Comparison of ENCODE assay signal across 5 fruit fly cellular contexts in the genomic region with DNA sequence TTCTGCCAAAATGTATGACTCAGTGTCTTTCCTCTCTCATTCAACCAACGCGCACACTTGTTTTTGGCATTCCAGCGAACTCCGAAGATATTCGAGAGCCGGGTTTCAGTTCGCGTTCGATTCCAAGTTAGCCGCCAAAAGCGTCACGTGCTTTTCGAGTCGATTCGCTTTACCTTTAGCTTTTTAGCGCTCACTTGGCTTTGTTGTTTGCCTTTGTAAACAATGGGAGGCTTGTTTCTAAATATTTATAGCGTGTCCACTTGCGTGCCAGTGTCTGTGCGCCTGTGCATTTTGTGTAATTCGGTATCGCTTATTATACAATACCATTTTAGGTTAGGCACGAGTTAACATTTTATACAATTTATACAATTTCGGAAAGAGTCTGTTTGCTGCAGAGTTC.
A peak's percentile ranks its signal among the peaks of the same experiment; 100 is the strongest.
TF ChIP-seq lines count a peak whose summit lies in the region.

No protein-coding gene starts in this region.

- TF ChIP-seq CTCF in whole organism, embryonic (GFP tag; optimal IDR thresholded peaks at IDR 0.05; lab: Kevin White, UChicago), result peak; percentile 33

TF ChIP-seq in whole organism, adult, 20 proteins besides CTCF, POLR2A, EP300 and RAD21:
- no peak for TF ChIP-seq bab1 (GFP tag; optimal IDR thresholded peaks at IDR 0.05; lab: Kevin White, UChicago)
- no peak for TF ChIP-seq CG7101 (tag; optimal IDR thresholded peaks at IDR 0.05; lab: Kevin White, UChicago)
- TF ChIP-seq toe (GFP tag; optimal IDR thresholded peaks at IDR 0.05; lab: Kevin White, UChicago), result no peak
- peak; percentile 16 for TF ChIP-seq tj (GFP tag; optimal IDR thresholded peaks at IDR 0.05; lab: Kevin White, UChicago)
- TF ChIP-seq Mnt (GFP tag; optimal IDR thresholded peaks at IDR 0.05; lab: Kevin White, UChicago), result peak; percentile 5
- TF ChIP-seq Crg-1 (GFP tag; optimal IDR thresholded peaks at IDR 0.05; lab: Kevin White, UChicago), result peak; percentile 7
- TF ChIP-seq CG7045 (GFP tag; optimal IDR thresholded peaks at IDR 0.05; lab: Kevin White, UChicago), result no peak
TF ChIP-seq in whole organism, adult: peak in this region for 3.

TF ChIP-seq in whole organism, embryonic, 481 proteins besides CTCF, POLR2A, EP300 and RAD21 (continues in another document):
- TF ChIP-seq Mes4 (GFP tag; optimal IDR thresholded peaks at IDR 0.05; lab: Kevin White, UChicago) (no peak), ci (GFP tag; IDR thresholded peaks at IDR 0.05; lab: Robert Waterston, UW) (peak; percentile 74), CG9932 (GFP tag; IDR thresholded peaks at IDR 0.05; lab: Robert Waterston, UW) (0 out of 2 replicates have a peak, but pooled peaks have one; percentile 18), Max (GFP tag; optimal IDR thresholded peaks at IDR 0.05; lab: Kevin White, UChicago) (no peak), danr (GFP tag; IDR thresholded peaks at IDR 0.05; lab: Robert Waterston, UW) (no peak), twi (tag; optimal IDR thresholded peaks at IDR 0.05; lab: Kevin White, UChicago) (no peak), Trl (optimal IDR thresholded peaks at IDR 0.05; lab: Kevin White, UChicago) (no peak), Trl (GFP tag; optimal IDR thresholded peaks at IDR 0.05; lab: Kevin White, UChicago) (no peak), bab2 (GFP tag; optimal IDR thresholded peaks at IDR 0.05; lab: Kevin White, UChicago) (peak; percentile 42), gcm (GFP tag; optimal IDR thresholded peaks at IDR 0.05; lab: Kevin White, UChicago) (no peak), sob (GFP tag; IDR thresholded peaks at IDR 0.05; lab: Robert Waterston, UW) (no peak), Spps (tag; optimal IDR thresholded peaks at IDR 0.05; lab: Kevin White, UChicago) (no peak), MBD-R2 (GFP tag; IDR thresholded peaks at IDR 0.05; lab: Robert Waterston, UW) (no peak), jing (GFP tag; optimal IDR thresholded peaks at IDR 0.05; lab: Kevin White, UChicago) (no peak), CG9609 (GFP tag; optimal IDR thresholded peaks at IDR 0.05; lab: Kevin White, UChicago) (no peak), pum (GFP tag; optimal IDR thresholded peaks at IDR 0.05; lab: Kevin White, UChicago) (no peak), nom (GFP tag; optimal IDR thresholded peaks at IDR 0.05; lab: Kevin White, UChicago) (no peak), HmgD (GFP tag; optimal IDR thresholded peaks at IDR 0.05; lab: Kevin White, UChicago) (no peak), inv (GFP tag; IDR thresholded peaks at IDR 0.05; lab: Robert Waterston, UW; ENCODE audit: partially characterized antibody) (no peak), CG18011 (GFP tag; optimal IDR thresholded peaks at IDR 0.05; lab: Kevin White, UChicago) (no peak), CG11398 (GFP tag; optimal IDR thresholded peaks at IDR 0.05; lab: Kevin White, UChicago) (peak; percentile 18)

TF ChIP-seq in whole organism, prepupa, 60 proteins besides CTCF, POLR2A, EP300 and RAD21 (continues in another document):
- TF ChIP-seq CG4318 (GFP tag; optimal IDR thresholded peaks at IDR 0.05; lab: Kevin White, UChicago) (no peak), acj6 (GFP tag; optimal IDR thresholded peaks at IDR 0.05; lab: Kevin White, UChicago) (no peak), pdm3 (GFP tag; optimal IDR thresholded peaks at IDR 0.05; lab: Kevin White, UChicago) (no peak), CG6163 (GFP tag; IDR thresholded peaks at IDR 0.05; lab: Robert Waterston, UW) (no peak), topi (GFP tag; optimal IDR thresholded peaks at IDR 0.05; lab: Kevin White, UChicago) (no peak), CG10631 (GFP tag; optimal IDR thresholded peaks at IDR 0.05; lab: Kevin White, UChicago) (no peak), CG32006 (GFP tag; optimal IDR thresholded peaks at IDR 0.05; lab: Kevin White, UChicago) (no peak), fkh (GFP tag; optimal IDR thresholded peaks at IDR 0.05; lab: Kevin White, UChicago) (peak; percentile 76), cyc (GFP tag; optimal IDR thresholded peaks at IDR 0.05; lab: Kevin White, UChicago) (no peak), CG3919 (GFP tag; optimal IDR thresholded peaks at IDR 0.05; lab: Kevin White, UChicago) (no peak), fd85E (GFP tag; optimal IDR thresholded peaks at IDR 0.05; lab: Kevin White, UChicago) (no peak), CG11762 (GFP tag; optimal IDR thresholded peaks at IDR 0.05; lab: Kevin White, UChicago; ENCODE audit: insufficient read depth) (no peak), Lpt (GFP tag; optimal IDR thresholded peaks at IDR 0.05; lab: Kevin White, UChicago) (no peak), Sox102F (GFP tag; optimal IDR thresholded peaks at IDR 0.05; lab: Kevin White, UChicago) (peak; percentile 19), CG6808 (GFP tag; optimal IDR thresholded peaks at IDR 0.05; lab: Kevin White, UChicago) (no peak), CG10669 (GFP tag; optimal IDR thresholded peaks at IDR 0.05; lab: Kevin White, UChicago) (no peak), CG8119 (GFP tag; IDR thresholded peaks at IDR 0.05; lab: Robert Waterston, UW) (no peak), Eip93F (GFP tag; optimal IDR thresholded peaks at IDR 0.05; lab: Kevin White, UChicago) (peak; percentile 1), OdsH (GFP tag; optimal IDR thresholded peaks at IDR 0.05; lab: Kevin White, UChicago) (no peak), CG7368 (GFP tag; optimal IDR thresholded peaks at IDR 0.05; lab: Kevin White, UChicago) (no peak), CG31627 (GFP tag; optimal IDR thresholded peaks at IDR 0.05; lab: Kevin White, UChicago) (no peak)

TF ChIP-seq in whole organism, pupa, 21 proteins besides CTCF, POLR2A, EP300 and RAD21:
- TF ChIP-seq Ets98B (GFP tag; IDR thresholded peaks at IDR 0.05; lab: Robert Waterston, UW) (peak; percentile 18; the same call in 1 of the 2 replicates), Pif1A (GFP tag; optimal IDR thresholded peaks at IDR 0.05; lab: Kevin White, UChicago) (no peak)

TF ChIP-seq in whole organism, wandering third instar larva, 38 proteins besides CTCF, POLR2A, EP300 and RAD21:
- TF ChIP-seq lola (GFP tag; optimal IDR thresholded peaks at IDR 0.05; lab: Kevin White, UChicago) (no peak), Dfd (GFP tag; optimal IDR thresholded peaks at IDR 0.05; lab: Kevin White, UChicago) (no peak), h (GFP tag; optimal IDR thresholded peaks at IDR 0.05; lab: Kevin White, UChicago) (peak; percentile 47), Hr78 (GFP tag; optimal IDR thresholded peaks at IDR 0.05; lab: Kevin White, UChicago) (no peak), dsf (GFP tag; optimal IDR thresholded peaks at IDR 0.05; lab: Kevin White, UChicago; ENCODE audit: borderline replicate concordance) (no peak), jim (GFP tag; optimal IDR thresholded peaks at IDR 0.05; lab: Kevin White, UChicago) (no peak), GATAd (GFP tag; optimal IDR thresholded peaks at IDR 0.05; lab: Kevin White, UChicago) (no peak), Hnf4 (GFP tag; optimal IDR thresholded peaks at IDR 0.05; lab: Kevin White, UChicago) (peak; percentile 42), psq (GFP tag; optimal IDR thresholded peaks at IDR 0.05; lab: Kevin White, UChicago) (no peak), Jra (GFP tag; optimal IDR thresholded peaks at IDR 0.05; lab: Kevin White, UChicago) (no peak), rgr (GFP tag; optimal IDR thresholded peaks at IDR 0.05; lab: Kevin White, UChicago) (peak; percentile 56), CrebA (GFP tag; optimal IDR thresholded peaks at IDR 0.05; lab: Kevin White, UChicago; ENCODE audit: borderline replicate concordance) (peak; percentile 3), fru (GFP tag; optimal IDR thresholded peaks at IDR 0.05; lab: Kevin White, UChicago) (peak; percentile 16), pan (optimal IDR thresholded peaks at IDR 0.05; lab: Kevin White, UChicago) (no peak), Rel (GFP tag; optimal IDR thresholded peaks at IDR 0.05; lab: Kevin White, UChicago) (no peak), Rel (tag; optimal IDR thresholded peaks at IDR 0.05; lab: Kevin White, UChicago) (peak; percentile 14), CG32264 (GFP tag; optimal IDR thresholded peaks at IDR 0.05; lab: Kevin White, UChicago) (no peak), tai (GFP tag; optimal IDR thresholded peaks at IDR 0.05; lab: Kevin White, UChicago) (peak; percentile 19), Sp1 (GFP tag; optimal IDR thresholded peaks at IDR 0.05; lab: Kevin White, UChicago) (no peak), sage (GFP tag; optimal IDR thresholded peaks at IDR 0.05; lab: Kevin White, UChicago) (peak; percentile 48), dmrt93B (GFP tag; optimal IDR thresholded peaks at IDR 0.05; lab: Kevin White, UChicago) (no peak), Vsx2 (GFP tag; optimal IDR thresholded peaks at IDR 0.05; lab: Kevin White, UChicago; ENCODE audit: partially characterized antibody) (no peak), HLH106 (tag; optimal IDR thresholded peaks at IDR 0.05; lab: Kevin White, UChicago) (peak; percentile 13), br (GFP tag; optimal IDR thresholded peaks at IDR 0.05; lab: Kevin White, UChicago) (peak; percentile 4), N (GFP tag; optimal IDR thresholded peaks at IDR 0.05; lab: Kevin White, UChicago) (no peak), CG9705 (GFP tag; optimal IDR thresholded peaks at IDR 0.05; lab: Kevin White, UChicago) (no peak), Hr83 (GFP tag; optimal IDR thresholded peaks at IDR 0.05; lab: Kevin White, UChicago; ENCODE audit: poor library complexity, severe bottlenecking) (peak; percentile 42), dl (GFP tag; optimal IDR thresholded peaks at IDR 0.05; lab: Kevin White, UChicago; ENCODE audit: insufficient read depth in 1 of 2, partially characterized antibody in 2 of 2) (no peak), Abd-B (GFP tag; optimal IDR thresholded peaks at IDR 0.05; lab: Kevin White, UChicago) (no peak), foxo (GFP tag; optimal IDR thresholded peaks at IDR 0.05; lab: Kevin White, UChicago) (no peak), sv (GFP tag; optimal IDR thresholded peaks at IDR 0.05; lab: Kevin White, UChicago) (no peak), Mio (GFP tag; optimal IDR thresholded peaks at IDR 0.05; lab: Kevin White, UChicago) (no peak), usp (GFP tag; optimal IDR thresholded peaks at IDR 0.05; lab: Kevin White, UChicago) (no peak), OdsH (GFP tag; optimal IDR thresholded peaks at IDR 0.05; lab: Kevin White, UChicago) (peak; percentile 38), Dif (GFP tag; optimal IDR thresholded peaks at IDR 0.05; lab: Kevin White, UChicago; ENCODE audit: partially characterized antibody) (no peak), ey (GFP tag; optimal IDR thresholded peaks at IDR 0.05; lab: Kevin White, UChicago) (no peak), brk (GFP tag; optimal IDR thresholded peaks at IDR 0.05; lab: Kevin White, UChicago) (peak; percentile 54), Myc (optimal IDR thresholded peaks at IDR 0.05; lab: Kevin White, UChicago) (no peak), woc (GFP tag; optimal IDR thresholded peaks at IDR 0.05; lab: Kevin White, UChicago) (no peak)
